Worm (Caenorhabditis elegans) whole organism, L4/young adult: Measurements from ENCODE around the gene T23F2.5.

Experiments
- W03F9.2 ChIP-seq: fragments of 150-350 bp; optimal IDR thresholded peaks from 2 replicates; lab custom pipeline; 2014; ENCODE audit warnings: missing biosample characterization, missing genetic modification characterization
- him-1 ChIP-seq: sonication (generic microtip); optimal IDR thresholded peaks from 2 replicates; lab custom pipeline; 2016; ENCODE audit warnings: missing genotype, missing genetic modification reagents, missing genetic modification characterization, missing compliant biosample characterization

ce11 chrX:5516365-5516764 lies 598 bp downstream of the T23F2.5 start:
- no peak for TF ChIP-seq him-1 (tag; lab: Kevin White, UChicago)
- TF ChIP-seq W03F9.2 (tag; lab: Kevin White, UChicago): no peak
